In genomic region chr3R:27739999-27740398, dm6 we compare ENCODE assay signal across 2 fruit fly cellular contexts.
TF ChIP-seq lines count a peak whose summit lies in the region.

No protein-coding gene starts in this region.

- no peak for TF ChIP-seq CTCF in whole organism, embryonic (GFP tag; optimal IDR thresholded peaks at IDR 0.05; lab: Kevin White, UChicago)

TF ChIP-seq in whole organism, embryonic, 481 proteins besides CTCF, POLR2A, EP300 and RAD21:
- TF ChIP-seq chinmo (GFP tag; IDR thresholded peaks at IDR 0.05; lab: Robert Waterston, UW; ENCODE audit: partially characterized antibody), result 0 out of 4 replicates have a peak, but pooled peaks have one; percentile 44
- no peak for TF ChIP-seq gsb (GFP tag; IDR thresholded peaks at IDR 0.05; lab: Robert Waterston, UW)
- TF ChIP-seq Sin3A (optimal IDR thresholded peaks at IDR 0.05; lab: Kevin White, UChicago), result no peak
- TF ChIP-seq CG13894 (tag; optimal IDR thresholded peaks at IDR 0.05; lab: Kevin White, UChicago), result peak; percentile 97
- TF ChIP-seq CG6854 (GFP tag; optimal IDR thresholded peaks at IDR 0.05; lab: Kevin White, UChicago), result no peak
- peak; percentile 15 for TF ChIP-seq grn (GFP tag; optimal IDR thresholded peaks at IDR 0.05; lab: Kevin White, UChicago)
- TF ChIP-seq Dad (GFP tag; optimal IDR thresholded peaks at IDR 0.05; lab: Kevin White, UChicago), result no peak

TF ChIP-seq in whole organism, prepupa, 60 proteins besides CTCF, POLR2A, EP300 and RAD21:
- TF ChIP-seq Hr4 (GFP tag; optimal IDR thresholded peaks at IDR 0.05; lab: Kevin White, UChicago), result no peak
- peak; percentile 81 for TF ChIP-seq svp (GFP tag; lab: Kevin White, UChicago)
TF ChIP-seq in whole organism, prepupa: peak in this region for 1.
